Worm (Caenorhabditis elegans) whole organism, early embryonic: ENCODE measurements around the gene C25F9.2.

ENCODE experiments used
- B0310.2 ChIP-seq: sonication (generic microtip); optimal IDR thresholded peaks from 2 replicates; lab custom pipeline; 2016; ENCODE audit warnings: mild to moderate bottlenecking, missing genetic modification characterization, missing compliant biosample characterization
- F13C5.2 ChIP-seq: sonication (generic microtip); optimal IDR thresholded peaks from 2 replicates; lab custom pipeline; 2017; ENCODE audit warnings: mild to moderate bottlenecking, missing genetic modification characterization, inconsistent platforms, missing compliant biosample characterization
- aly-1 ChIP-seq: sonication (generic microtip); optimal IDR thresholded peaks from 2 replicates; lab custom pipeline; 2016; ENCODE audit warnings: missing genetic modification characterization, missing compliant biosample characterization
- ama-1 ChIP-seq: fragments of 150-350 bp; optimal IDR thresholded peaks from 2 replicates; lab custom pipeline; 2014
- ceh-13 ChIP-seq: fragments of 200-800 bp; sonication (Bioruptor generic); optimal IDR thresholded peaks from 2 replicates; lab custom pipeline; 2018; ENCODE audit warnings: mild to moderate bottlenecking, missing genetic modification characterization, missing compliant biosample characterization
- ceh-36 ChIP-seq: sonication (generic microtip); optimal IDR thresholded peaks from 2 replicates; lab custom pipeline; 2016; ENCODE audit warnings: missing genetic modification characterization, inconsistent platforms, missing compliant biosample characterization
- ets-7 ChIP-seq: sonication (generic microtip); optimal IDR thresholded peaks from 2 replicates; lab custom pipeline; 2016; ENCODE audit warnings: missing genotype, missing genetic modification characterization, missing compliant biosample characterization
- flt-1 ChIP-seq: fragments of 200-800 bp; sonication (Bioruptor generic); IDR thresholded peaks from 2 replicates; pipeline ENCODE4 v1.3.6; 2022; ENCODE audit warnings: missing genetic modification characterization, missing compliant biosample characterization
- hmbx-1 ChIP-seq: sonication (generic microtip); optimal IDR thresholded peaks from 2 replicates; lab custom pipeline; 2016; ENCODE audit warnings: mild to moderate bottlenecking, missing genetic modification characterization, missing compliant biosample characterization
- hmg-4 ChIP-seq: fragments of 200-800 bp; sonication (Bioruptor generic); optimal IDR thresholded peaks from 2 replicates; lab custom pipeline; 2018; ENCODE audit warnings: mild to moderate bottlenecking, missing genetic modification characterization, missing compliant biosample characterization
- hnd-1 ChIP-seq: sonication (generic microtip); optimal IDR thresholded peaks from 2 replicates; lab custom pipeline; 2016; ENCODE audit warnings: missing genetic modification characterization, missing compliant biosample characterization
- pes-1 ChIP-seq: fragments of 200-800 bp; sonication (Bioruptor generic); IDR thresholded peaks from 2 replicates; pipeline ENCODE4 v1.3.6; 2022; ENCODE audit warnings: missing genetic modification reagents, missing genetic modification characterization, missing compliant biosample characterization
- scrt-1 ChIP-seq: fragments of 200-800 bp; sonication (Bioruptor generic); IDR thresholded peaks from 2 replicates; pipeline ENCODE4 v1.3.6; 2022; ENCODE audit warnings: missing genetic modification characterization, missing compliant biosample characterization
- sea-1 ChIP-seq: fragments of 200-800 bp; sonication (Bioruptor generic); conservative IDR thresholded peaks from 2 replicates; pipeline ENCODE4 v1.3.6; 2022; ENCODE audit warnings: missing genetic modification characterization, missing compliant biosample characterization
- tbx-11 ChIP-seq: fragments of 200-800 bp; sonication (Bioruptor generic); IDR thresholded peaks from 2 replicates; pipeline ENCODE4 v1.3.6; 2022; ENCODE audit warnings: missing genetic modification characterization, missing compliant biosample characterization
- tbx-37 ChIP-seq: fragments of 200-800 bp; sonication (Bioruptor generic); conservative IDR thresholded peaks from 2 replicates; pipeline ENCODE4 v1.3.6; 2022; ENCODE audit warnings: missing genetic modification reagents, missing genetic modification characterization, missing compliant biosample characterization
- tra-4 ChIP-seq: sonication (generic microtip); optimal IDR thresholded peaks from 2 replicates; lab custom pipeline; 2017; ENCODE audit warnings: missing genetic modification characterization, missing compliant biosample characterization

The C25F9.2 gene

DNA sequence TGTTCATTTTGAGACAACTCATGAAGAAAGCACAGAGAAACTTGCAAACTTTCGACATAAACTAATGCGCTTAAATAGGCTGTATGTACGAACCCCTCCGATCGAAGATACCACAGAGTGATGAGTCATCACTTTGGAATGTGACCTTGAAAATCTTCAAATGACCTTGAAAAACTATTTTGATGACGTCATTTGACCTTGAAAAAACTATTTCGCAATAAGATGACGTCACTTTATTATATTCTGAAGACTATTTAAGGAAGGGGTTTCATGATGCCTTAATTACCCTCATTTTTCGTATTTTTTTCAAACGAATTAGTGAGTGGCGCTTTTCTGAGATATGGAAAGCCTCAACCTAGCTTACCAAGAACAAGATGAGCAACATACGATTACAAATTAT is at the start of gene C25F9.2:
C25F9.2 (plus strand) TSS at position 341 of the 400 bp plus-strand sequence.
- TF ChIP-seq flt-1 (no peak), ceh-36 (tag; lab: Kevin White, UChicago) (no peak), B0310.2 (no peak), tra-4 (no peak), ets-7 (tag; lab: Kevin White, UChicago) (no peak), sea-1 (no peak), F13C5.2 (tag; lab: Kevin White, UChicago) (no peak), aly-1 (tag; lab: Kevin White, UChicago) (no peak), hmbx-1 (tag; lab: Kevin White, UChicago) (no peak), hnd-1 (no peak), scrt-1 (GFP tag; lab: Robert Waterston, UW) (no peak), pes-1 (GFP tag; lab: Robert Waterston, UW) (no peak), tbx-37 (GFP tag; lab: Robert Waterston, UW) (no peak), hmg-4 (GFP tag; lab: Kevin White, UChicago) (no peak), ama-1 (lab: Kevin White, UChicago) (no peak), ceh-13 (GFP tag; lab: Kevin White, UChicago) (no peak)

DNA sequence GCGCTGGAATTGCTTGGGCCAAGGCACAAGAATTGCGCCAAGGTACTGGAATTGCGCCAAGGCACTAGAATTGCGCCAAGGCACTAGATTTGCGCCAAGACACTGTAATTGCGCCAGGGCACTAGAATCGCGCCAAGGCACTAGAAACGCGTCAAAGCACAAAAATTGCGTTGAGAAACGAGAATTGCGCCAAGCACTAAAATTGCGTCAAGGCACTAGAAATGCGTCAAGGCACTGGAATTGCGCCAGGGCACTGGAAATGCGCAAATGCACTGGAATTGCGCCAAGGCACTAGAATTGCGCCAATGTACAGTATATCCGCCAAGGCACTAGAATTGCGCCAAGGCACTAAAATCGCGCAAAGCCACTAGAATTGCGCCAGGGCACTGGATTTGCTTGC is 49.5 kb upstream of the C25F9.2 start:
- TF ChIP-seq tbx-37 (GFP tag; lab: Robert Waterston, UW) (0 out of 2 replicates have a peak, but pooled peaks have one; percentile 6), sea-1 (no peak)

DNA sequence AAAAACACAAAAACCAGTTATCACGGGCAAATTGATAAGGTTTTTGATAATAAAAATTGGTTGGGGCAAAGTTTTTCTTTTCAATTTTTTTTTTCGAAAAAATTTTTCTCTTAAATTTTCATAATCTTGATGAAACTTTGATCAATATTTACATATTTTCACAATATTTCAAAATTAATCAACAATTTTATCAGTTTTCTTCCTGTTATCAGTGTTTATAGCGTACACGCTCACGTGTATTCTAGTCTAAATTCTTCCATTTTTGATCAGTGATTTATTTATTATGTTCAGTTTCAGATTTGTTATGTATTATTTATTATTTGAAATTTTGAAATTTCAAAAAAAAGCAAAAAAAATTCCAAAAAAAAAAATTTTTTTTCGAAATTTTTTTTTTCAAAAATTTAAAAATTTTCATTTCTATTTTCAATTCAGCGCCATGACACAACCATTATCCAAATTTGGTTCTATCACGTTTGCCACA is 44.2 kb upstream of the C25F9.2 start, which contains the start of gene nceh-1:
nceh-1 (plus strand) TSS at position 431 of the 481 bp plus-strand sequence.
- TF ChIP-seq aly-1 (tag; lab: Kevin White, UChicago), result no peak
- TF ChIP-seq flt-1, result no peak
- no peak for TF ChIP-seq ceh-13 (GFP tag; lab: Kevin White, UChicago)
- no peak for TF ChIP-seq tbx-11 (GFP tag; lab: Robert Waterston, UW)

DNA sequence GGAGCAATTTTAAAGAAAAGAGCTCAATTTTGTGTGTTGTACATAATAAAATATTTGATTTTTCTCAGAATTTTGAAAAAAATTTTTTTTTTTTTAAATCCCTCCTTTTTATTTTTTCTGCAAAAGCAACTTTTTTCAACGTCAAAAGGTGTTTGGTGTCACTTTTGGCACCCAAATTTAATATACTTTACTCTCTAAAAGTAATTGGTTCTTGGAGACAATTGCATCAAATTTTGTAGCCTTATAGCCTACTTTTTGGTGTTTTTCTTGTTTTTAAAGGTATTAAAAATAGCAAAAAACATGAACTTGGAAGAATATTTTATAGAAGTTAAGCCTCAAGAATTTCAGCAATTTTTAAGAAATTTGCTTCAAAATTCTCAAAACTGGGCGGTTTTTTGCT is 40.3 kb upstream of the C25F9.2 start, which contains the start of gene srw-84:
srw-84 (plus strand) TSS at position 301 of the 400 bp plus-strand sequence.
- no peak for TF ChIP-seq sea-1
- TF ChIP-seq tra-4, result no peak
- TF ChIP-seq ceh-13 (GFP tag; lab: Kevin White, UChicago), result no peak
- TF ChIP-seq pes-1 (GFP tag; lab: Robert Waterston, UW), result no peak
- TF ChIP-seq ceh-36 (tag; lab: Kevin White, UChicago), result no peak
- TF ChIP-seq tbx-11 (GFP tag; lab: Robert Waterston, UW), result no peak
- no peak for TF ChIP-seq ama-1 (lab: Kevin White, UChicago)
- TF ChIP-seq flt-1, result no peak
- TF ChIP-seq B0310.2, result no peak
- TF ChIP-seq hnd-1, result no peak
- TF ChIP-seq hmbx-1 (tag; lab: Kevin White, UChicago), result no peak
- TF ChIP-seq hmg-4 (GFP tag; lab: Kevin White, UChicago), result no peak
- TF ChIP-seq aly-1 (tag; lab: Kevin White, UChicago), result no peak
- TF ChIP-seq tbx-37 (GFP tag; lab: Robert Waterston, UW), result no peak

DNA sequence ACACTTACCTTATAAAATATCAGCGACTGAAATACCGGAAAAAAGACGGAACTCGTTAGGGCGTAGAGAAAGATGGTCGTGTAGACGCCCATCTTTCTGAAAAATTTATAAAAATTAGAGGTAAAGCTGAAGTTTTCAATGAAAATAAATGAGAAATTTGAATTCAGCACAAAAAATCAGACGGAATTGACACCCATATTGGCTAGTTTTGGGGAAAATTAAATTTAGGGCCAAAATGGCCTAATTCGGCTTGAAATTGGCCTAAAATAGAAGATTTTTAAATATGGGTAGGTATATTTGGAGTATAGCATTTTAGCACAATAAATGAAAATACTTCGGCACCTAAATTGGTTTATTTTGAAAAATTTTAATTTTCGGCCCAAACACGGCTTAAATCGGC is 31.2 kb upstream of the C25F9.2 start, which contains the start of gene slcr-46.2:
slcr-46.2 (minus strand) TSS at position 101 of the 400 bp plus-strand sequence.
- TF ChIP-seq aly-1 (tag; lab: Kevin White, UChicago) (no peak), F13C5.2 (tag; lab: Kevin White, UChicago) (no peak), sea-1 (no peak), hmg-4 (GFP tag; lab: Kevin White, UChicago) (no peak), pes-1 (GFP tag; lab: Robert Waterston, UW) (no peak)

DNA sequence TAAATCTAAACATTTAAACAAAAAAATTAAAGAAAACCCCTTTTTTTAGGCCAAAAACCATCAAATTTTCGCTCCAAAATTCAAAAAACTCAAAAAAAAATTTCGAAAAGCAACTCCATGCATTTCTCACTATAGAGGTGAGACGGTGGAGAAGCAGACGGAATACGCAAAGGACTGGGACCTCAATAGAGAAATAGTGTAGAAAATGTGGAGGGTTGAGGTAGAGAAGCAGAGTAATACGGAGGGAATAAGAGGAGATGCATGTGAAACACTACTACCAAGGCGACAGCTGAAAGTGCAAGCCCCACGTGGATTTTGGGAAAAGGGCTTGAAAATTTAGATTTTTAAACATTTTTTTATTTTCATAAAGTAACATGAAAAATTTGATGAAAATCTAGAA is 30.0 kb upstream of the C25F9.2 start:
- no peak for TF ChIP-seq scrt-1 (GFP tag; lab: Robert Waterston, UW)
- TF ChIP-seq aly-1 (tag; lab: Kevin White, UChicago), result no peak
- TF ChIP-seq ets-7 (tag; lab: Kevin White, UChicago), result no peak
- TF ChIP-seq B0310.2, result no peak
- TF ChIP-seq ama-1 (lab: Kevin White, UChicago), result no peak
- no peak for TF ChIP-seq tbx-37 (GFP tag; lab: Robert Waterston, UW)
- TF ChIP-seq tbx-11 (GFP tag; lab: Robert Waterston, UW), result no peak

DNA sequence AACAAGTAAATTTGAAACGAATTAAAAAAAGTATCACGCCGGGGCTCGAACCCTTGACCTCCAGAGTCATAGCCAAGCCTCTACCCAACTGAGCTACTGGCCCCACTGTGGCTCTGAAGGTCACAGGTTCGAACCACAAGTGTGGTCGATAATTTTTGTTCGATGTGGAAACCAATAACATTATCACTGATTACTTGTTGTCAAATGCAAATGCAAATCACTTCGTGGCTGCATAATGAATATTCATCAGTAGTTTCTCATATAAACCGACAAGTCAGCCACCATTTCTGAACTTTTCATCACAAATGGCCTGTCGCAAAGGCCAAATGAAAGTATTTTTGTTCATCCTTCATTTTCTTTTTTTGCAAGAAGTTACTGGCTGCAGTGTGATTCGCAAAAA is 26.5 kb upstream of the C25F9.2 start, which contains the start of gene C25F9.8:
C25F9.8 (plus strand) TSS at position 301 of the 400 bp plus-strand sequence.
- no peak for TF ChIP-seq sea-1
- no peak for TF ChIP-seq ceh-36 (tag; lab: Kevin White, UChicago)
- no peak for TF ChIP-seq F13C5.2 (tag; lab: Kevin White, UChicago)
- TF ChIP-seq ceh-13 (GFP tag; lab: Kevin White, UChicago), result no peak
- no peak for TF ChIP-seq ets-7 (tag; lab: Kevin White, UChicago)
- TF ChIP-seq scrt-1 (GFP tag; lab: Robert Waterston, UW), result no peak
- TF ChIP-seq ama-1 (lab: Kevin White, UChicago), result no peak
- no peak for TF ChIP-seq tbx-11 (GFP tag; lab: Robert Waterston, UW)
- no peak for TF ChIP-seq hnd-1
- no peak for TF ChIP-seq tbx-37 (GFP tag; lab: Robert Waterston, UW)

DNA sequence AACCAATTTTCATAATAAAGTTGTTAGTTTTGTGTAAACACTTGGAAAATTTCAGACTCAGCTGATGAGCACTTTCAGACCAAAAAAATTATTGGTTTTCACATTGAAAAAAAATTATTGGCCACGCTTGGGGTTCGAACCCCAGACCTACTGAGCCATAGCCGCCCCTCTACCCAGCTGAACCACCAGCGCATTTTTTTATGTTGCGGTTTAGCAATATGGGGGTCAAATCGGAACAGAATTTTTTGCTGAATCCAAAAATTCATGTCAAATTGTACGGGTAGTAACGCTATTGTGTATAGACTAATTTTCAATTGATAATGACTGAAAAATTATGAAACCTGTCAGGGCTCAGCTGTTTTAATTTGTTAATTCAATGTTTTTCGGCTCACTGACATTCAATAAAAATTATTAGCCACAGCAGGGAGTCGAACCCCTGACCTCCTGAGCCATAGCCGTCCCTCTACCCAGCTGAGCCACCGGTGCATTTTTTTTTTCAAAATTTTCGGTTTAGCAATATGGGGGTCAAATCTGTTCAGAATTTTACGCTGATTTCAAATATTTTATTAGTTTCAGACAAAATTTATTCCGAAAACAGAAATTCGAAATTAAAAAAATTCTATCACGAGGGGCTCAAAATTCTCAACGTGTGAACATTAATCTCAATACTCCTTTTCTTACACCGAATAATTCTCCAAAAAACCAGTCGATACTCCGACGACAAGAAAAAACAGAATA is 24.5 kb upstream of the C25F9.2 start:
- TF ChIP-seq sea-1 (no peak), ceh-13 (GFP tag; lab: Kevin White, UChicago) (no peak), tra-4 (no peak), tbx-37 (GFP tag; lab: Robert Waterston, UW) (no peak), aly-1 (tag; lab: Kevin White, UChicago) (no peak), ets-7 (tag; lab: Kevin White, UChicago) (no peak), ceh-36 (tag; lab: Kevin White, UChicago) (no peak), F13C5.2 (tag; lab: Kevin White, UChicago) (no peak), B0310.2 (no peak), scrt-1 (GFP tag; lab: Robert Waterston, UW) (no peak), ama-1 (lab: Kevin White, UChicago) (no peak), hmg-4 (GFP tag; lab: Kevin White, UChicago) (no peak), pes-1 (GFP tag; lab: Robert Waterston, UW) (no peak)
